Worm (Caenorhabditis elegans) whole organism, L3 larva: Measurements from ENCODE around the gene piit-1.

ENCODE experiments used
- R02D3.7 ChIP-seq: fragments of 150-350 bp; optimal IDR thresholded peaks from 2 replicates; lab custom pipeline; 2014; ENCODE audit warnings: missing biosample characterization, missing genetic modification characterization
- aly-2 ChIP-seq: fragments of 150-350 bp; optimal IDR thresholded peaks from 2 replicates; lab custom pipeline; 2014; ENCODE audit warnings: missing biosample characterization, missing genetic modification characterization
- ama-1 ChIP-seq: fragments of 150-350 bp; optimal IDR thresholded peaks from 2 replicates; lab custom pipeline; 2018
- ceh-16 ChIP-seq: sonication (generic microtip); optimal IDR thresholded peaks from 2 replicates; lab custom pipeline; 2017; ENCODE audit warnings: missing biosample characterization, missing genetic modification characterization
- ceh-82 ChIP-seq: fragments of 150-350 bp; optimal IDR thresholded peaks from 2 replicates; lab custom pipeline; 2014; ENCODE audit warnings: missing biosample characterization, missing genetic modification characterization
- daf-12 ChIP-seq: fragments of 150-350 bp; optimal IDR thresholded peaks from 2 replicates; lab custom pipeline; 2014; ENCODE audit warnings: missing biosample characterization, missing genetic modification reagents, missing genetic modification characterization
- egl-5 ChIP-seq: fragments of 150-350 bp; optimal IDR thresholded peaks from 2 replicates; lab custom pipeline; 2017; ENCODE audit warnings: missing biosample characterization, missing genetic modification reagents, missing genetic modification characterization, inconsistent platforms
- elt-1 ChIP-seq: fragments of 150-350 bp; optimal IDR thresholded peaks from 2 replicates; lab custom pipeline; 2014; ENCODE audit warnings: missing biosample characterization, missing genetic modification characterization
- elt-2 ChIP-seq: sonication (generic microtip); optimal IDR thresholded peaks from 2 replicates; lab custom pipeline; 2016; ENCODE audit warnings: missing genetic modification reagents, mild to moderate bottlenecking, missing genetic modification characterization, missing compliant biosample characterization
- elt-3 ChIP-seq, 3 experiments: fragments of 150-350 bp in 1 of 3; sonication (generic microtip) in 2 of 3; optimal IDR thresholded peaks; 2 replicates in 2 of 3; 4 replicates in 1 of 3; lab custom pipeline; 2014 to 2017; ENCODE audit warnings: missing biosample characterization in 3 of 3, missing genetic modification characterization in 3 of 3
- eor-1 ChIP-seq, 2 experiments: fragments of 150-350 bp; optimal IDR thresholded peaks; 2 replicates each; lab custom pipeline; 2014 to 2018; ENCODE audit warnings: missing biosample characterization in 2 of 2, missing genetic modification characterization in 2 of 2
- fkh-10 ChIP-seq: sonication (generic microtip); optimal IDR thresholded peaks from 2 replicates; lab custom pipeline; 2017; ENCODE audit warnings: missing biosample characterization, missing genetic modification reagents, missing genetic modification characterization
- fkh-2 ChIP-seq: fragments of 150-350 bp; optimal IDR thresholded peaks from 2 replicates; lab custom pipeline; 2014; ENCODE audit warnings: missing biosample characterization, missing genetic modification reagents, missing genetic modification characterization
- fos-1 ChIP-seq: fragments of 150-350 bp; optimal IDR thresholded peaks from 2 replicates; lab custom pipeline; 2014; ENCODE audit warnings: missing biosample characterization, missing genetic modification characterization
- jun-1 ChIP-seq: fragments of 150-350 bp; optimal IDR thresholded peaks from 2 replicates; lab custom pipeline; 2014; ENCODE audit warnings: missing biosample characterization, missing genetic modification reagents, missing genetic modification characterization
- lin-39 ChIP-seq: fragments of 150-350 bp; optimal IDR thresholded peaks from 2 replicates; lab custom pipeline; 2018; ENCODE audit warnings: missing biosample characterization, missing genetic modification reagents, missing genetic modification characterization
- lsy-12 ChIP-seq: sonication (generic microtip); optimal IDR thresholded peaks from 2 replicates; lab custom pipeline; 2016; ENCODE audit warnings: mild to moderate bottlenecking, missing genetic modification characterization, missing compliant biosample characterization
- nfya-1 ChIP-seq: sonication (generic microtip); optimal IDR thresholded peaks from 2 replicates; lab custom pipeline; 2017; ENCODE audit warnings: missing genetic modification characterization, mild to moderate bottlenecking, missing compliant biosample characterization, antibody characterized with exemption, moderate library complexity; ENCODE audit not compliant: insufficient read depth
- nhr-11 ChIP-seq: fragments of 150-350 bp; optimal IDR thresholded peaks from 2 replicates; lab custom pipeline; 2014; ENCODE audit warnings: missing biosample characterization, missing genetic modification characterization
- nhr-23 ChIP-seq: fragments of 150-350 bp; optimal IDR thresholded peaks from 2 replicates; lab custom pipeline; 2014; ENCODE audit warnings: missing biosample characterization, missing genetic modification reagents, missing genetic modification characterization
- nhr-237 ChIP-seq: fragments of 150-350 bp; optimal IDR thresholded peaks from 2 replicates; lab custom pipeline; 2014; ENCODE audit warnings: missing biosample characterization, missing genetic modification characterization
- nhr-25 ChIP-seq: sonication (generic microtip); optimal IDR thresholded peaks from 2 replicates; lab custom pipeline; 2017; ENCODE audit warnings: missing biosample characterization, missing genetic modification characterization
- nhr-43 ChIP-seq: sonication (generic microtip); optimal IDR thresholded peaks from 2 replicates; lab custom pipeline; 2016; ENCODE audit warnings: mild to moderate bottlenecking, missing genetic modification characterization, missing compliant biosample characterization; ENCODE audit not compliant: poor library complexity, severe bottlenecking
- nhr-67 ChIP-seq: fragments of 150-350 bp; optimal IDR thresholded peaks from 2 replicates; lab custom pipeline; 2014; ENCODE audit warnings: missing biosample characterization, missing genetic modification characterization
- nhr-76 ChIP-seq: fragments of 150-350 bp; sonication (generic microtip); optimal IDR thresholded peaks from 5 replicates; lab custom pipeline; 2014; ENCODE audit warnings: missing biosample characterization, missing genetic modification characterization
- nhr-77 ChIP-seq: fragments of 150-350 bp; optimal IDR thresholded peaks from 2 replicates; lab custom pipeline; 2014; ENCODE audit warnings: missing biosample characterization, missing genetic modification characterization
- pha-4 ChIP-seq: fragments of 150-350 bp; optimal IDR thresholded peaks from 2 replicates; lab custom pipeline; 2014; ENCODE audit warnings: missing biosample characterization, missing genetic modification reagents, missing genetic modification characterization
- pqm-1 ChIP-seq: fragments of 150-350 bp; optimal IDR thresholded peaks from 2 replicates; lab custom pipeline; 2017; ENCODE audit warnings: missing biosample characterization, missing genetic modification characterization, inconsistent platforms
- sea-2 ChIP-seq: fragments of 150-350 bp; sonication (generic microtip); optimal IDR thresholded peaks from 4 replicates; lab custom pipeline; 2014; ENCODE audit warnings: missing biosample characterization, missing genetic modification reagents, missing genetic modification characterization
- snpc-4 ChIP-seq: fragments of 150-350 bp; optimal IDR thresholded peaks from 2 replicates; lab custom pipeline; 2014; ENCODE audit warnings: missing biosample characterization, missing genetic modification characterization
- tbx-2 ChIP-seq: sonication (generic microtip); optimal IDR thresholded peaks from 2 replicates; lab custom pipeline; 2016; ENCODE audit warnings: mild to moderate bottlenecking, missing genetic modification characterization, missing compliant biosample characterization
- unc-39 ChIP-seq: sonication (generic microtip); optimal IDR thresholded peaks from 4 replicates; lab custom pipeline; 2017; ENCODE audit warnings: missing biosample characterization, missing genetic modification characterization
- ztf-11 ChIP-seq: fragments of 150-350 bp; optimal IDR thresholded peaks from 2 replicates; lab custom pipeline; 2014; ENCODE audit warnings: missing biosample characterization, missing genetic modification characterization
- ztf-4 ChIP-seq: fragments of 150-350 bp; optimal IDR thresholded peaks from 2 replicates; lab custom pipeline; 2014; ENCODE audit warnings: missing biosample characterization, missing genetic modification characterization

The piit-1 gene

ce11 chrV:11585122-11585521, 24.8 kb downstream of the piit-1 start:
- TF ChIP-seq ama-1 (lab: Kevin White, UChicago) (peak; percentile 60), nhr-25 (peak; percentile 41), ceh-82 (tag; lab: Kevin White, UChicago) (peak; percentile 40), elt-3 (tag; optimal IDR thresholded peaks at IDR 0.05; lab: Kevin White, UChicago) (peak in 1 of 3 experiments; percentile 57), snpc-4 (tag; lab: Kevin White, UChicago) (peak; percentile 95), nhr-67 (no peak), nfya-1 (peak; percentile 5), pqm-1 (tag; lab: Kevin White, UChicago) (peak; percentile 34), nhr-43 (peak; percentile 74), elt-2 (peak; percentile 16), R02D3.7 (no peak), sea-2 (GFP tag; lab: Kevin White, UChicago) (no peak), nhr-77 (tag; lab: Kevin White, UChicago) (peak; percentile 18)

- TF ChIP-seq ztf-4 (tag; lab: Kevin White, UChicago): no peak
- no peak for TF ChIP-seq nhr-76
- no peak for TF ChIP-seq aly-2 (tag; lab: Kevin White, UChicago)
- no peak for TF ChIP-seq elt-1 (tag; lab: Kevin White, UChicago)
- TF ChIP-seq fos-1: no peak
- no peak for TF ChIP-seq ceh-82 (tag; lab: Kevin White, UChicago)
- TF ChIP-seq nhr-43: no peak
- TF ChIP-seq egl-5: no peak
- TF ChIP-seq nhr-67: no peak
- no peak for TF ChIP-seq lin-39 (tag; lab: Kevin White, UChicago)
- no peak for TF ChIP-seq unc-39 (tag; lab: Kevin White, UChicago)
- TF ChIP-seq nhr-11 (tag; lab: Kevin White, UChicago): no peak
- TF ChIP-seq nhr-23 (tag; lab: Kevin White, UChicago): no peak
These were observed 26.7 kb downstream of the piit-1 start, which contains the start of gene srx-88 for ce11 chrV:11583212-11583611. Gene srx-88 (plus strand): TSS chrV:11583512.

DNA sequence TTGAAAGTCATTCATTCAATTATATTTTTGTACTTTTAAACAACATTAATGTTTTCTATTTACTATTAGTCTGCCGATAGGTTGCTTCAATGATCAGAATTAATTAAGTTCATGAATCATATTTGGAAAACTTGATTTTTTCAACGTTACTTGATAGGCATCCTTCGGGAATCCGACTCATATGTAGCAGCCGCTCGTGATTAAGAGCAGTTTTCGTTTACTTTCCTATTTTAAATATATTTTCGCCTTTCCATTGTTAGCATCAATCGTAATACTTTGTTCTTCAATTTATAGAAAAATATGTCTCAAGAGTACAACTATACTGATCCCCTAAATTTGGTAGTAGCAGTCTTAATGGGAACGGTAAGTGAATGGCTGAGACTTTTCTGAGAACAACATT, 29.1 kb downstream of the piit-1 start, which contains the start of gene srx-90:
Gene srx-90, plus strand, starts transcription at position 301 of the 400 bp plus-strand sequence.
- no peak for TF ChIP-seq unc-39 (tag; lab: Kevin White, UChicago)
- TF ChIP-seq aly-2 (tag; lab: Kevin White, UChicago): no peak
- no peak for TF ChIP-seq sea-2 (GFP tag; lab: Kevin White, UChicago)
- no peak for TF ChIP-seq jun-1 (tag; lab: Kevin White, UChicago)
- no peak for TF ChIP-seq ama-1 (lab: Kevin White, UChicago)
- no peak for TF ChIP-seq daf-12 (tag; lab: Kevin White, UChicago)
- no peak for TF ChIP-seq lsy-12
- TF ChIP-seq nhr-43: no peak
- TF ChIP-seq fkh-10: no peak
- TF ChIP-seq nhr-25: no peak
- TF ChIP-seq snpc-4 (tag; lab: Kevin White, UChicago): no peak
- TF ChIP-seq ztf-11 (tag; lab: Kevin White, UChicago): no peak
- no peak for TF ChIP-seq nfya-1
- TF ChIP-seq fkh-2 (tag; lab: Kevin White, UChicago): no peak
- TF ChIP-seq nhr-67: no peak
- TF ChIP-seq ceh-16: no peak
- no peak for TF ChIP-seq nhr-237
- no peak for TF ChIP-seq tbx-2 (tag; lab: Kevin White, UChicago)
- TF ChIP-seq fos-1: no peak
- no peak for TF ChIP-seq pha-4 (tag; lab: Kevin White, UChicago)

ce11 chrV:11574563-11574962, 35.4 kb downstream of the piit-1 start:
- peak; percentile 27 for TF ChIP-seq nfya-1
- no peak for TF ChIP-seq lin-39 (tag; lab: Kevin White, UChicago)
- peak; percentile 11 for TF ChIP-seq pqm-1 (tag; lab: Kevin White, UChicago)
- peak; percentile 39 for TF ChIP-seq nhr-43
- no peak for TF ChIP-seq eor-1 (tag; optimal IDR thresholded peaks at IDR 0.05; lab: Kevin White, UChicago)
- TF ChIP-seq aly-2 (tag; lab: Kevin White, UChicago): no peak
- TF ChIP-seq fkh-2 (tag; lab: Kevin White, UChicago): no peak
- peak; percentile 39 for TF ChIP-seq pha-4 (tag; lab: Kevin White, UChicago)
